Worm (Caenorhabditis elegans) whole organism, young adult: ENCODE results near the gene ghi-1.

Experiments
- ceh-27 ChIP-seq: fragments of 200-800 bp; sonication (Bioruptor generic); optimal IDR thresholded peaks from 2 replicates; lab custom pipeline; 2018; ENCODE audit warnings: mild to moderate bottlenecking, missing genetic modification characterization, moderate library complexity, missing compliant biosample characterization
- ceh-79 ChIP-seq: sonication (generic microtip); optimal IDR thresholded peaks from 2 replicates; lab custom pipeline; 2017; ENCODE audit warnings: mild to moderate bottlenecking, missing genetic modification characterization, missing compliant biosample characterization
- egl-18 ChIP-seq: fragments of 200-800 bp; sonication (Bioruptor generic); IDR thresholded peaks from 2 replicates; pipeline ENCODE4 v1.3.6; 2022; ENCODE audit warnings: missing genetic modification reagents, missing genetic modification characterization, missing compliant biosample characterization
- ekl-4 ChIP-seq: fragments of 200-800 bp; sonication (Bioruptor generic); IDR thresholded peaks from 2 replicates; pipeline ENCODE4 v1.3.6; 2022; ENCODE audit warnings: missing genetic modification reagents, missing genetic modification characterization, missing compliant biosample characterization
- nhr-179 ChIP-seq: sonication (generic microtip); optimal IDR thresholded peaks from 2 replicates; lab custom pipeline; 2016; ENCODE audit warnings: mild to moderate bottlenecking, missing genetic modification characterization, missing compliant biosample characterization
- ztf-26 ChIP-seq: sonication (generic microtip); optimal IDR thresholded peaks from 2 replicates; lab custom pipeline; 2017; ENCODE audit warnings: missing genetic modification characterization, missing compliant biosample characterization
- ztf-6 ChIP-seq: fragments of 200-800 bp; sonication (Bioruptor generic); IDR thresholded peaks from 2 replicates; pipeline ENCODE4 v1.3.6; 2022; ENCODE audit warnings: missing genetic modification reagents, missing genetic modification characterization, missing compliant biosample characterization

- TF ChIP-seq ekl-4 (GFP tag; lab: Robert Waterston, UW) (no peak), ceh-79 (tag; lab: Kevin White, UChicago) (no peak), egl-18 (GFP tag; lab: Robert Waterston, UW) (no peak), ceh-27 (GFP tag; lab: Kevin White, UChicago) (no peak), ztf-6 (no peak), ztf-26 (tag; lab: Kevin White, UChicago) (no peak), nhr-179 (tag; lab: Kevin White, UChicago) (no peak)
Measured at ce11 chrII:11681136-11681824, 34.7 kb downstream of the ghi-1 start, which contains the start of the genes sfxn-1.4 and C47D12.4.
